Fruit fly (Drosophila melanogaster) ovary, adult (tissue): ENCODE results near the gene CG12992.

ENCODE experiments used
- CG17801 ChIP-seq: fragments of 200-800 bp; optimal IDR thresholded peaks from 2 replicates; lab custom pipeline; 2019; ENCODE audit warnings: missing biosample characterization, mild to moderate bottlenecking, missing genetic modification characterization, moderate library complexity; ENCODE audit not compliant: partially characterized antibody

Gene CG12992

dm6 chrX:17588565-17588964 lies at the start of gene CG12992:
CG12992 (plus strand) TSS chrX:17588865.
- TF ChIP-seq CG17801 (GFP tag; lab: Kevin White, UChicago), result no peak

dm6 chrX:17542729-17543128 lies 45.9 kb upstream of the CG12992 start:
- no peak for TF ChIP-seq CG17801 (GFP tag; lab: Kevin White, UChicago)

dm6 chrX:17543324-17543723 lies 45.3 kb upstream of the CG12992 start:
- TF ChIP-seq CG17801 (GFP tag; lab: Kevin White, UChicago), result no peak

- TF ChIP-seq CG17801 (GFP tag; lab: Kevin White, UChicago), result no peak
These were observed 44.3 kb upstream of the CG12992 start for dm6 chrX:17544409-17544808.

dm6 chrX:17545580-17545979 lies 43.1 kb upstream of the CG12992 start:
- TF ChIP-seq CG17801 (GFP tag; lab: Kevin White, UChicago), result no peak

dm6 chrX:17550307-17550706 lies 38.4 kb upstream of the CG12992 start:
- no peak for TF ChIP-seq CG17801 (GFP tag; lab: Kevin White, UChicago)

dm6 chrX:17550957-17551356 lies 37.7 kb upstream of the CG12992 start:
- no peak for TF ChIP-seq CG17801 (GFP tag; lab: Kevin White, UChicago)

dm6 chrX:17555139-17555538 lies 33.5 kb upstream of the CG12992 start:
- no peak for TF ChIP-seq CG17801 (GFP tag; lab: Kevin White, UChicago)

- TF ChIP-seq CG17801 (GFP tag; lab: Kevin White, UChicago), result no peak
These were observed 30.0 kb upstream of the CG12992 start for dm6 chrX:17558708-17559107.

dm6 chrX:17561130-17561942 lies 27.3 kb upstream of the CG12992 start, which contains the start of gene CG43658:
CG43658 (minus strand) TSS chrX:17561180.
- TF ChIP-seq CG17801 (GFP tag; lab: Kevin White, UChicago), result no peak

- TF ChIP-seq CG17801 (GFP tag; lab: Kevin White, UChicago), result no peak
These were observed 26.7 kb upstream of the CG12992 start for dm6 chrX:17561943-17562313.

dm6 chrX:17562585-17562984 lies 26.1 kb upstream of the CG12992 start:
- TF ChIP-seq CG17801 (GFP tag; lab: Kevin White, UChicago), result no peak

dm6 chrX:17566128-17566527 lies 22.5 kb upstream of the CG12992 start:
- TF ChIP-seq CG17801 (GFP tag; lab: Kevin White, UChicago), result no peak

dm6 chrX:17569128-17569527 lies 19.5 kb upstream of the CG12992 start, which contains the start of gene ppk23:
ppk23 (minus strand) TSS chrX:17569228.
- TF ChIP-seq CG17801 (GFP tag; lab: Kevin White, UChicago), result no peak

dm6 chrX:17570912-17571609 lies 17.6 kb upstream of the CG12992 start:
- no peak for TF ChIP-seq CG17801 (GFP tag; lab: Kevin White, UChicago)

dm6 chrX:17575846-17576245 lies 12.8 kb upstream of the CG12992 start:
- TF ChIP-seq CG17801 (GFP tag; lab: Kevin White, UChicago), result no peak
